Fruit fly (Drosophila melanogaster) whole organism, wandering third instar larva: ENCODE data around the gene nrv2.

Experiments
- CG32264 ChIP-seq: fragments of 200-800 bp; sonication (Bioruptor generic); optimal IDR thresholded peaks from 2 replicates; lab custom pipeline; 2016; ENCODE audit warnings: missing biosample characterization, missing genetic modification characterization
- GATAd ChIP-seq: sonication (Bioruptor generic); optimal IDR thresholded peaks from 2 replicates; lab custom pipeline; 2016; ENCODE audit warnings: missing biosample characterization, missing genetic modification characterization
- Hnf4 ChIP-seq: fragments of 200-800 bp; sonication (Bioruptor generic); optimal IDR thresholded peaks from 2 replicates; lab custom pipeline; 2016; ENCODE audit warnings: missing biosample characterization, mild to moderate bottlenecking, missing genetic modification characterization
- Jra ChIP-seq: sonication (Bioruptor generic); optimal IDR thresholded peaks from 2 replicates; lab custom pipeline; 2016; ENCODE audit warnings: missing biosample characterization, missing genetic modification characterization
- Myc ChIP-seq: fragments of >200 bp; optimal IDR thresholded peaks from 2 replicates; lab custom pipeline; 2017
- OdsH ChIP-seq: fragments of 200-800 bp; sonication (Bioruptor generic); optimal IDR thresholded peaks from 2 replicates; lab custom pipeline; 2016; ENCODE audit warnings: missing biosample characterization, mild to moderate bottlenecking, missing genetic modification characterization
- brk ChIP-seq: fragments of 200-800 bp; sonication (Bioruptor generic); optimal IDR thresholded peaks from 2 replicates; lab custom pipeline; 2016; ENCODE audit warnings: missing biosample characterization, mild to moderate bottlenecking, missing genetic modification characterization
- foxo ChIP-seq, 2 experiments: fragments of 200-800 bp; sonication (Bioruptor generic); optimal IDR thresholded peaks; 2 replicates in 1 of 2; 3 replicates in 1 of 2; lab custom pipeline; 2016 to 2017; ENCODE audit warnings: missing biosample characterization in 2 of 2, missing genetic modification characterization in 2 of 2
- jim ChIP-seq: fragments of 175-275, 200-325 bp; sonication (Bioruptor generic); optimal IDR thresholded peaks from 2 replicates; lab custom pipeline; 2016; ENCODE audit warnings: missing biosample characterization, mild to moderate bottlenecking, missing genetic modification characterization
- pan ChIP-seq: fragments of >200 bp; optimal IDR thresholded peaks from 2 replicates; lab custom pipeline; 2017
- psq ChIP-seq: fragments of 200-800 bp; sonication (Bioruptor generic); optimal IDR thresholded peaks from 3 replicates; lab custom pipeline; 2017; ENCODE audit warnings: missing biosample characterization, mild to moderate bottlenecking, missing genetic modification characterization, moderate library complexity
- usp ChIP-seq: fragments of >200 bp; optimal IDR thresholded peaks from 2 replicates; lab custom pipeline; 2017; ENCODE audit warnings: missing biosample characterization, missing genetic modification characterization

DNA sequence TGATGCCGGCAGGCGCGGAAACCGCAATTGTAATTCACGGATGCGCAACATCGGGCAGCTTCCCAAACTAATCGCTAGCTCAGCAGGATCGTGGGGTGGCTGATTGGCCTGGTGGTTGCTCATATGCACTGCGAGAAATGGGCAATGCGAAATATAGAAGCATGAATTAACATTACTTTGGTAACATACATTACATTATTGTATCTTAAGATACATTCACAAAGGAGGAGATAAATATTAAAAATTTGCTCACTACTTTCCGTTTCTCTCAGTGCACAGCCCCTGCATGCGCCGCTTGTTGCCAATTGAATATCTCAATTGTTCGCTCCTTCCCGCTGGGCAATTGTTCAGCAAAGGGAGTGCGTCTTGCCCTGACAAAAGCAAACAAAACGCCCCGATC, 42.7 kb upstream of the nrv2 start:
- TF ChIP-seq pan (lab: Kevin White, UChicago): no peak
- no peak for TF ChIP-seq brk (GFP tag; lab: Kevin White, UChicago)
- TF ChIP-seq CG32264 (GFP tag; lab: Kevin White, UChicago): no peak
- TF ChIP-seq psq (GFP tag; lab: Kevin White, UChicago): no peak
- no peak for TF ChIP-seq OdsH (GFP tag; lab: Kevin White, UChicago)
- TF ChIP-seq GATAd (GFP tag; lab: Kevin White, UChicago): no peak
- no peak for TF ChIP-seq Jra (GFP tag; lab: Kevin White, UChicago)
- TF ChIP-seq Hnf4: no peak
- no peak for TF ChIP-seq Myc
- TF ChIP-seq jim (GFP tag; lab: Kevin White, UChicago): no peak
- TF ChIP-seq usp (GFP tag; lab: Kevin White, UChicago): no peak
- TF ChIP-seq foxo (GFP tag; optimal IDR thresholded peaks at IDR 0.05; lab: Kevin White, UChicago): peak in 1 of 2 experiments; percentile 58
